Worm (Caenorhabditis elegans): Measurements from ENCODE around the gene acdh-2.

DNA sequence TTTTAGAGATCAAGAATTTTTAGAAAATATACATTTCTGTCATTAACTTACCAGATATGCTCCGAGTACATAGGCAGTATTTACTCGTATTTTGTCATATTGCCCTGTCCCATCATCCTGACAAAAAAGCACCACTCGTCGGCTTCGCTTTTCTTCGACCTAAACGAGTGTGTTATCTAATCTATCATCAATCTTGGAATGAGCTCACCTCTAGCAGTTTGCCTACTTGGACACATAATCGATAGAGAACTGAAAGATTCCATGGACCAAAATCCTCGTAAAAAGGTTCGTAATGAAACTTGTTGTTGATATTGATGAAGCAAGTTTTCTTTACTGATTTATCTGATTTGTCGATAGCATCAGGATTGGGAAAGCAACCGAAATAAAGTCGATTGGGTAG, 45.6 kb upstream of the acdh-2 start:
- TF ChIP-seq ama-1 (optimal IDR thresholded peaks at IDR 0.05) = no peak
- no peak for TF ChIP-seq ztf-16 (tag; optimal IDR thresholded peaks at IDR 0.05)
- TF ChIP-seq ets-4 (tag; optimal IDR thresholded peaks at IDR 0.05) = no peak
- TF ChIP-seq pros-1 (tag; optimal IDR thresholded peaks at IDR 0.05) = no peak
- no peak for TF ChIP-seq pqm-1 (tag; optimal IDR thresholded peaks at IDR 0.05)
- TF ChIP-seq tbx-2 (tag; optimal IDR thresholded peaks at IDR 0.05) = no peak
- TF ChIP-seq nhr-232 (tag; optimal IDR thresholded peaks at IDR 0.05) = no peak
- TF ChIP-seq Y22D7AL.16 (tag; optimal IDR thresholded peaks at IDR 0.05) = no peak
- TF ChIP-seq pha-2 (tag; optimal IDR thresholded peaks at IDR 0.05) = no peak
- no peak for TF ChIP-seq hlh-6 (tag; optimal IDR thresholded peaks at IDR 0.05)
